Fruit fly (Drosophila melanogaster) whole organism: ENCODE data around the gene atms.

Experiments used
- CG8478 ChIP-seq: fragments of >200 bp; optimal IDR thresholded peaks from 2 replicates; lab custom pipeline; 2018; ENCODE audit warnings: inconsistent platforms
- pan ChIP-seq: fragments of >200 bp; optimal IDR thresholded peaks from 2 replicates; lab custom pipeline; 2017
- psq ChIP-seq: fragments of >200 bp; optimal IDR thresholded peaks from 2 replicates; lab custom pipeline; 2017
- usp ChIP-seq: fragments of >200 bp; optimal IDR thresholded peaks from 2 replicates; lab custom pipeline; 2017; ENCODE audit warnings: missing biosample characterization, missing genetic modification characterization, mixed read lengths

DNA sequence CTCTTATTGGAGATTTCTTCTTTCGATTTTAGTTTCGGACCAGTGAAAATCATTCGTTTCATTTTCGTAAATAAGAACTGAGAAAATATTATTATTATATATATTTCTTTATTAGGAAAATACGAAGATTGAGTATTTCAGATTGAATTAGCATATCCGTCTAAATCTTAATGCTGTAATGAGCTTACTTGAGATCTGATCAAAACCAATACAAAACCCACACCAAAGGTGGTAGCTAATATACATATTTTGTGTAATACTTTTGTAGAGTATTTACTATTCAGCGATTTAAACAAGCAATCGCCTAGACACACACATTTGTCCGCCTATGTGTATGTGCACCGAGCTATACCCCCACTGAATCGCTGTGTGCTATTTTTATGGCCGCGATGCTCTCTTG lies 30.9 kb downstream of the atms start:
- TF ChIP-seq pan (lab: Kevin White, UChicago) (no peak), usp (GFP tag; lab: Kevin White, UChicago) (no peak), psq (no peak), CG8478 (lab: Kevin White, UChicago) (no peak)
